Worm (Caenorhabditis elegans) whole organism, L3 larva: ENCODE results near the gene srz-11.

Source experiments
- R02D3.7 ChIP-seq: fragments of 150-350 bp; optimal IDR thresholded peaks from 2 replicates; lab custom pipeline; 2014; ENCODE audit warnings: missing biosample characterization, missing genetic modification characterization
- aly-2 ChIP-seq: fragments of 150-350 bp; optimal IDR thresholded peaks from 2 replicates; lab custom pipeline; 2014; ENCODE audit warnings: missing biosample characterization, missing genetic modification characterization
- ama-1 ChIP-seq: fragments of 150-350 bp; optimal IDR thresholded peaks from 2 replicates; lab custom pipeline; 2018
- ceh-16 ChIP-seq: sonication (generic microtip); optimal IDR thresholded peaks from 2 replicates; lab custom pipeline; 2017; ENCODE audit warnings: missing biosample characterization, missing genetic modification characterization
- ceh-28 ChIP-seq: fragments of 150-350 bp; optimal IDR thresholded peaks from 2 replicates; lab custom pipeline; 2014; ENCODE audit warnings: missing biosample characterization, missing genetic modification reagents, missing genetic modification characterization
- ceh-9 ChIP-seq: sonication (generic microtip); optimal IDR thresholded peaks from 2 replicates; lab custom pipeline; 2018; ENCODE audit warnings: missing biosample characterization, missing genetic modification characterization
- daf-12 ChIP-seq: fragments of 150-350 bp; optimal IDR thresholded peaks from 2 replicates; lab custom pipeline; 2014; ENCODE audit warnings: missing biosample characterization, missing genetic modification reagents, missing genetic modification characterization
- egl-5 ChIP-seq: fragments of 150-350 bp; optimal IDR thresholded peaks from 2 replicates; lab custom pipeline; 2017; ENCODE audit warnings: missing biosample characterization, missing genetic modification reagents, missing genetic modification characterization, inconsistent platforms
- elt-1 ChIP-seq: fragments of 150-350 bp; optimal IDR thresholded peaks from 2 replicates; lab custom pipeline; 2014; ENCODE audit warnings: missing biosample characterization, missing genetic modification characterization
- elt-2 ChIP-seq: sonication (generic microtip); optimal IDR thresholded peaks from 2 replicates; lab custom pipeline; 2016; ENCODE audit warnings: missing genetic modification reagents, mild to moderate bottlenecking, missing genetic modification characterization, missing compliant biosample characterization
- elt-3 ChIP-seq, 3 experiments: fragments of 150-350 bp in 1 of 3; sonication (generic microtip) in 2 of 3; optimal IDR thresholded peaks; 2 replicates in 2 of 3; 4 replicates in 1 of 3; lab custom pipeline; 2014 to 2017; ENCODE audit warnings: missing biosample characterization in 3 of 3, missing genetic modification characterization in 3 of 3
- eor-1 ChIP-seq, 2 experiments: fragments of 150-350 bp; optimal IDR thresholded peaks; 2 replicates each; lab custom pipeline; 2014 to 2018; ENCODE audit warnings: missing biosample characterization in 2 of 2, missing genetic modification characterization in 2 of 2
- fkh-10 ChIP-seq: sonication (generic microtip); optimal IDR thresholded peaks from 2 replicates; lab custom pipeline; 2017; ENCODE audit warnings: missing biosample characterization, missing genetic modification reagents, missing genetic modification characterization
- fkh-2 ChIP-seq: fragments of 150-350 bp; optimal IDR thresholded peaks from 2 replicates; lab custom pipeline; 2014; ENCODE audit warnings: missing biosample characterization, missing genetic modification reagents, missing genetic modification characterization
- fos-1 ChIP-seq: fragments of 150-350 bp; optimal IDR thresholded peaks from 2 replicates; lab custom pipeline; 2014; ENCODE audit warnings: missing biosample characterization, missing genetic modification characterization
- hmg-11 ChIP-seq: sonication (generic microtip); optimal IDR thresholded peaks from 2 replicates; lab custom pipeline; 2016; ENCODE audit warnings: missing genetic modification characterization, missing compliant biosample characterization
- lin-39 ChIP-seq: fragments of 150-350 bp; optimal IDR thresholded peaks from 2 replicates; lab custom pipeline; 2018; ENCODE audit warnings: missing biosample characterization, missing genetic modification reagents, missing genetic modification characterization
- lsy-12 ChIP-seq: sonication (generic microtip); optimal IDR thresholded peaks from 2 replicates; lab custom pipeline; 2016; ENCODE audit warnings: mild to moderate bottlenecking, missing genetic modification characterization, missing compliant biosample characterization
- mdl-1 ChIP-seq: fragments of 150-350 bp; optimal IDR thresholded peaks from 2 replicates; lab custom pipeline; 2014; ENCODE audit warnings: missing biosample characterization, missing genetic modification characterization
- nfya-1 ChIP-seq: sonication (generic microtip); optimal IDR thresholded peaks from 2 replicates; lab custom pipeline; 2017; ENCODE audit warnings: missing genetic modification characterization, mild to moderate bottlenecking, missing compliant biosample characterization, antibody characterized with exemption, moderate library complexity; ENCODE audit not compliant: insufficient read depth
- nhr-11 ChIP-seq: fragments of 150-350 bp; optimal IDR thresholded peaks from 2 replicates; lab custom pipeline; 2014; ENCODE audit warnings: missing biosample characterization, missing genetic modification characterization
- nhr-23 ChIP-seq: fragments of 150-350 bp; optimal IDR thresholded peaks from 2 replicates; lab custom pipeline; 2014; ENCODE audit warnings: missing biosample characterization, missing genetic modification reagents, missing genetic modification characterization
- nhr-237 ChIP-seq: fragments of 150-350 bp; optimal IDR thresholded peaks from 2 replicates; lab custom pipeline; 2014; ENCODE audit warnings: missing biosample characterization, missing genetic modification characterization
- nhr-28 ChIP-seq: fragments of 150-350 bp; optimal IDR thresholded peaks from 2 replicates; lab custom pipeline; 2014; ENCODE audit warnings: missing biosample characterization, missing genetic modification characterization
- nhr-43 ChIP-seq: sonication (generic microtip); optimal IDR thresholded peaks from 2 replicates; lab custom pipeline; 2016; ENCODE audit warnings: mild to moderate bottlenecking, missing genetic modification characterization, missing compliant biosample characterization; ENCODE audit not compliant: poor library complexity, severe bottlenecking
- nhr-67 ChIP-seq: fragments of 150-350 bp; optimal IDR thresholded peaks from 2 replicates; lab custom pipeline; 2014; ENCODE audit warnings: missing biosample characterization, missing genetic modification characterization
- nhr-76 ChIP-seq: fragments of 150-350 bp; sonication (generic microtip); optimal IDR thresholded peaks from 5 replicates; lab custom pipeline; 2014; ENCODE audit warnings: missing biosample characterization, missing genetic modification characterization
- nhr-77 ChIP-seq: fragments of 150-350 bp; optimal IDR thresholded peaks from 2 replicates; lab custom pipeline; 2014; ENCODE audit warnings: missing biosample characterization, missing genetic modification characterization
- pha-4 ChIP-seq: fragments of 150-350 bp; optimal IDR thresholded peaks from 2 replicates; lab custom pipeline; 2014; ENCODE audit warnings: missing biosample characterization, missing genetic modification reagents, missing genetic modification characterization
- pqm-1 ChIP-seq: fragments of 150-350 bp; optimal IDR thresholded peaks from 2 replicates; lab custom pipeline; 2017; ENCODE audit warnings: missing biosample characterization, missing genetic modification characterization, inconsistent platforms
- sea-2 ChIP-seq: fragments of 150-350 bp; sonication (generic microtip); optimal IDR thresholded peaks from 4 replicates; lab custom pipeline; 2014; ENCODE audit warnings: missing biosample characterization, missing genetic modification reagents, missing genetic modification characterization
- skn-1 ChIP-seq: fragments of 150-350 bp; optimal IDR thresholded peaks from 2 replicates; lab custom pipeline; 2014; ENCODE audit warnings: missing biosample characterization, missing genetic modification characterization
- snpc-4 ChIP-seq: fragments of 150-350 bp; optimal IDR thresholded peaks from 2 replicates; lab custom pipeline; 2014; ENCODE audit warnings: missing biosample characterization, missing genetic modification characterization
- zag-1 ChIP-seq: fragments of 150-350 bp; optimal IDR thresholded peaks from 2 replicates; lab custom pipeline; 2014; ENCODE audit warnings: missing biosample characterization, missing genetic modification characterization
- ztf-11 ChIP-seq: fragments of 150-350 bp; optimal IDR thresholded peaks from 2 replicates; lab custom pipeline; 2014; ENCODE audit warnings: missing biosample characterization, missing genetic modification characterization

The srz-11 gene

DNA sequence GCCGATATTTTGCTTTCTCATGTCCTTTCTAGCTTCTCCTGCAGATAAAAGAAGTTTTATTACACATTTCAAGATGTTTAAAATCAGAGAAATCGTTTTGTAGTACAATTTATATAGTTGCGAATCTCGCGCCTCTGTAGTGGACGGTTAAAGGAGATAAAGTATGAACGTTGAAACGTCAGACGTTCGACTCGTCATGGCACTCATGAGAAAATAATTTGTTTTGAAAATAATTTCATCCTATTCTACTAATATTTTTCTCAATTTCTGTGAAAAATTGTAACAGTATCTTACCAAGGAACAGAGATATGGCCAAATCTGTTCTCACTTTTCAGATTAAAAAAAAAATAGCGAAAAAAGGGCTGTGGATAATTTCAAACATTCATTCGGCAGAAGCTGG, 15.1 kb upstream of the srz-11 start, which contains the start of gene T09F5.20:
Gene T09F5.20, minus strand, starts transcription at position 101 of the 400 bp plus-strand sequence.
- no peak for TF ChIP-seq fkh-2
- no peak for TF ChIP-seq zag-1
- no peak for TF ChIP-seq pha-4 (tag; lab: Kevin White, UChicago)
- no peak for TF ChIP-seq sea-2 (GFP tag; lab: Kevin White, UChicago)

DNA sequence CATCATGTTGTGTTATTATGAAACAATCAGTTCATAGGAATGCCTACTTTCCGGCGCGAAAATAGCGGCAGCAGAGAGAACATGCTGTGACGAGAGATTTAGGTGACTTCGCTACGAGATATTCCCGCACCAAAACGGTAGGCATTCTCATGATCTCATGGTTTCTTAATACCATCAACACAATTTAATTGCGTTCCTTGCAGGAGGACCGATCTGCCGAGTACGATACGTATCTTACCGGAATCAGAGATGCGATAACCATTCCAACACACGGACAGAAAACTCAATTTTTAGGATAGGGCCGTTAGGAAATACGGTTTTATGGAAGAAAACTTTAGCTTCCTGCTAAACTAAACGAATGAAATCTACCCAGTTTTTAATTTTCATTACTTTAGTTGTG, 14.1 kb upstream of the srz-11 start, which contains the start of gene T09F5.1:
Gene T09F5.1, plus strand, starts transcription at position 301 of the 400 bp plus-strand sequence.
- TF ChIP-seq egl-5, result no peak
- TF ChIP-seq lsy-12 (tag; lab: Kevin White, UChicago), result no peak
- no peak for TF ChIP-seq nhr-23 (tag; lab: Kevin White, UChicago)

DNA sequence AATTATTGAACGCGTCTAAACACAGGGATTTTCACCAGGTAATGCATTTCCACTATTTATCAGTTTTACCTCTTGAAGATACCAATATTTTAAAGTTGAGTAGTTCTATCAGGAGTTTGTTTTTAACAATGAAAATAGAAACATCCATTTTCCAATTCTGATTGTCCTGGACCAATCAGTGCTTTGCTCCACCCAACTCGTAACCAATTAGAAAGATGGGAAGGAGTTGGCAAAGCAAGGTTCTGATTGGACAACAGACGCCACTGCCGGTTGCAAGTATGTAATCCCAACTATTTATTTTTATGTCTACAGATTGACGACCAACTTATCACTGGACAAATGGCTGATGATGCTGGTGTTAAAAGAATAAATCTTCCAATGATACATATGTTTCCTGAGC, 12.7 kb upstream of the srz-11 start:
- TF ChIP-seq lin-39 (tag; lab: Kevin White, UChicago) (no peak), nhr-28 (tag; lab: Kevin White, UChicago) (no peak), fkh-10 (GFP tag; lab: Kevin White, UChicago) (no peak), ceh-16 (tag; lab: Kevin White, UChicago) (no peak), aly-2 (no peak), nfya-1 (tag; lab: Kevin White, UChicago) (peak; percentile 58)

DNA sequence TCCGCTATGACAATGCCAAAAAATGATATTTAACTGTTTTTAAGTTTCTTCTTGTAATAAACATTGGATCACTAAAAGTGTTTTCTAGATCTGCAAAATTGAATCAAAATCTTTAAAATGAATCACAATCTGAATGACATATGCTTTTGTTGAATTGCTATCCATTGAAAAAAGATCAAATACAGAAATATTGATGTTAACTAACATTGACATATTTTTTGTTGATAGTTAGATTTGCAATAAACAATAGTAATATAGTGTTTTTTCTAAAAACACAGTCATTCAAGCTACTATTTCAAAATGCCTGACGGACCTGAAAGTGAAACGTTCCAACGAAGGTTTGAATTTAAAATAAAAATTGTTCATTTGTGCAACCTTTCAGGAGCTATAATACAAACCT, 12.2 kb upstream of the srz-11 start, which contains the start of gene T09F5.2:
Gene T09F5.2, plus strand, starts transcription at position 301 of the 400 bp plus-strand sequence.
- TF ChIP-seq fos-1 (tag; lab: Kevin White, UChicago) (no peak), lsy-12 (tag; lab: Kevin White, UChicago) (no peak), zag-1 (no peak), nhr-43 (no peak), nhr-28 (tag; lab: Kevin White, UChicago) (no peak), skn-1 (no peak), daf-12 (tag; lab: Kevin White, UChicago) (no peak), nhr-77 (tag; lab: Kevin White, UChicago) (no peak), nhr-67 (tag; lab: Kevin White, UChicago) (no peak), ceh-9 (tag; lab: Kevin White, UChicago) (no peak), snpc-4 (tag; lab: Kevin White, UChicago) (no peak), ama-1 (lab: Kevin White, UChicago) (no peak)

DNA sequence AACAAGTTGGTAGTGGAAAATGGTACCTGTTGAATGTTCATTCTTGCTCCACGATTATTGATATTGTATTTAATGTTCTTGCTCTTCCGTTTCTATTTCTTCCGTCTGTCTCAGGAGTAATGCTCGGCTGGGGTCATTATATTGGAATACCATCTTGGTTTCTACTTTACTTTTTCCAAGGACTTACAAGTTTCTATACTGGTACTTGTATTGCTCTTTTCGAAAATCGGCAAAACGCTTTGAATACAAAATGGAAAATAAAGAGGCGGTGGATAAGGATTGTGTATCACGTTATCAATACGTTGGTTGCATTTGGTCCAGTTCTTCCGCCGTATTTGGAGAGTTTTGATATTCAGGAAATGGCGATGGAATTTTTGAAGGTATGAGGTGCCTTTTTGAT, 10.9 kb upstream of the srz-11 start:
- no peak for TF ChIP-seq nhr-237

DNA sequence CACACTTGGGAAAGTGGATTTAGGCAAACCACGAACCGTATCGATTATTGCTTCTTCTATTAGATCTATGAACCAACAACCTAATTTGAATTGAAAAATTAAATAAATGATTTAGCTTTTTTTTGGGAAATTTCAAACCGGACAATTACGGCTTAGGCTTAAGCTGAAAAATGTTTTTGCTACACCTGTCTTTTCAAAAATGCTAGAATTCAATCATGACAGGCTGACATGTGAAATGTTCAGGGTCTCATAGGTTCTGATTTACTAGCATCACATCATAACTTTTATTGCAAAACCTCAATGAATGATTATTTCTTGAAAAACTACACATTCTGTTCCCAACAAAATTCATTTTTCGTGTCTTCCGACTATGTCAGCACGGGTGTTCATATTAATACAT, 9.6 kb upstream of the srz-11 start, which contains the start of gene srh-55:
Gene srh-55, plus strand, starts transcription at position 301 of the 400 bp plus-strand sequence.
- TF ChIP-seq nhr-67 (tag; lab: Kevin White, UChicago) (no peak), sea-2 (GFP tag; lab: Kevin White, UChicago) (no peak), ceh-28 (no peak), pqm-1 (no peak), mdl-1 (no peak), ama-1 (lab: Kevin White, UChicago) (no peak), lin-39 (tag; lab: Kevin White, UChicago) (no peak)

DNA sequence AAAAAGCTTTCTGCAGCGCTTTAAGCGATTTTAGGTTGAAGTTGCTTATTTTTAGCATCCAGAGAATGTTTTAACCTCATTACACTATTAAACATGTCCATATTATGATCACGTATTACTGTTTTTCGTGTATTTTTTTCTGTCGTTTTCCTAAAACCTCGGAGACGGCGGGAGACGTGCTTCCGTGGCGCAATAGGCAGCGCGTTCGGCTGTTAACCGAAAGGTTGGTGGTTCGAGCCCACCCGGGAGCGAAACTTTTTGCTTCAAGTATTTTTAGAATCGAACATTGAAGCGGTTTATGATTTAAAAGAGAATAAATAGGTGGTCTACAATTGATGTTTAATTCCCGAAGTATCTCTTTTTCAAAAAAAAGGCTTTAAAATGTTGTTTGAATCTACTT, 6.4 kb upstream of the srz-11 start:
- TF ChIP-seq nhr-11 (tag; lab: Kevin White, UChicago) (no peak), mdl-1 (no peak), nhr-23 (tag; lab: Kevin White, UChicago) (no peak)

DNA sequence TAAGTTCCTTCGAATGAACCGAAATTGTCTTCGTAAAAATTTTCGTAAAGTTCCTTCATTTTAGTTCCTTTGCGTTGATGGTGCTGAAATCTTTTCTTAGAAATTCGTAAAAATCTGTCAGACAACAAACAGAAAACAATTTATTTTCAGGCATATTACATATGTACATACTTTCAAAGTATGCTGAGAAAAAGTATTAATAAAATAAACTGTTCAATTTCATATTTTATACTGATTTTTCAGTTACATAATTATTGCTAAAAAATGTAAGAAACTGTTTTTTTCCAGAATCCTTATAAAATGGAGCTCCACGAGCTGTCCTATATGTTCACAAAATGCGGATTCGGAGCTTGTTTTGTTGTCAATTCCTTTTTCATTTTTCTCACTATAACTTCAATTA, 4.2 kb upstream of the srz-11 start, which contains the start of gene str-45:
Gene str-45, plus strand, starts transcription at position 301 of the 400 bp plus-strand sequence.
- no peak for TF ChIP-seq zag-1
- TF ChIP-seq aly-2, result no peak
- TF ChIP-seq R02D3.7 (tag; lab: Kevin White, UChicago), result no peak
- no peak for TF ChIP-seq nhr-11 (tag; lab: Kevin White, UChicago)
- no peak for TF ChIP-seq hmg-11
- TF ChIP-seq lsy-12 (tag; lab: Kevin White, UChicago), result no peak
- no peak for TF ChIP-seq elt-3 (tag; optimal IDR thresholded peaks at IDR 0.05; lab: Kevin White, UChicago)
- no peak for TF ChIP-seq ztf-11 (tag; lab: Kevin White, UChicago)
- no peak for TF ChIP-seq nhr-28 (tag; lab: Kevin White, UChicago)
- TF ChIP-seq snpc-4 (tag; lab: Kevin White, UChicago), result no peak
- TF ChIP-seq nhr-76 (tag; lab: Kevin White, UChicago), result no peak
- TF ChIP-seq fkh-10 (GFP tag; lab: Kevin White, UChicago), result no peak
- no peak for TF ChIP-seq sea-2 (GFP tag; lab: Kevin White, UChicago)
- TF ChIP-seq elt-1, result no peak
- TF ChIP-seq lin-39 (tag; lab: Kevin White, UChicago), result no peak
- TF ChIP-seq eor-1 (tag; optimal IDR thresholded peaks at IDR 0.05; lab: Kevin White, UChicago), result no peak
- no peak for TF ChIP-seq elt-2 (tag; lab: Kevin White, UChicago)
